Worm (Caenorhabditis elegans): Measurements from ENCODE around the gene oac-41.

- no peak for TF ChIP-seq K12H6.12 (tag; optimal IDR thresholded peaks at IDR 0.05)
- no peak for TF ChIP-seq unc-130 (GFP tag; optimal IDR thresholded peaks at IDR 0.05)
- no peak for TF ChIP-seq Y56A3A.18 (GFP tag; IDR thresholded peaks at IDR 0.05)
- TF ChIP-seq rpc-1 (optimal IDR thresholded peaks at IDR 0.05), result no peak
- no peak for TF ChIP-seq rpc-1 (tag; optimal IDR thresholded peaks at IDR 0.05)
- no peak for TF ChIP-seq snpc-4 (GFP tag; optimal IDR thresholded peaks at IDR 0.05)
- no peak for TF ChIP-seq snpc-4 (tag; optimal IDR thresholded peaks at IDR 0.05)
- TF ChIP-seq nhr-80 (tag; optimal IDR thresholded peaks at IDR 0.05), result no peak
- TF ChIP-seq let-607 (tag; optimal IDR thresholded peaks at IDR 0.05), result no peak
- no peak for TF ChIP-seq B0019.2 (GFP tag; conservative IDR thresholded peaks at IDR 0.05)
- TF ChIP-seq ama-1 (optimal IDR thresholded peaks at IDR 0.05), result no peak
- TF ChIP-seq ama-1 (GFP tag; optimal IDR thresholded peaks at IDR 0.05), result no peak
- TF ChIP-seq ceh-40 (GFP tag; IDR thresholded peaks at IDR 0.05), result no peak
- no peak for TF ChIP-seq ztf-26 (tag; optimal IDR thresholded peaks at IDR 0.05)
- no peak for TF ChIP-seq dox-1 (GFP tag; IDR thresholded peaks at IDR 0.05)
- TF ChIP-seq dpl-1 (GFP tag; optimal IDR thresholded peaks at IDR 0.05), result no peak
These were observed 47.7 kb upstream of the oac-41 start, which contains the start of gene T27E4.5 for ce11 chrV:9069680-9070079.

All from whole organism, young adult.